Worm (Caenorhabditis elegans): ENCODE measurements around the gene cyp-13A10.

Gene cyp-13A10

DNA sequence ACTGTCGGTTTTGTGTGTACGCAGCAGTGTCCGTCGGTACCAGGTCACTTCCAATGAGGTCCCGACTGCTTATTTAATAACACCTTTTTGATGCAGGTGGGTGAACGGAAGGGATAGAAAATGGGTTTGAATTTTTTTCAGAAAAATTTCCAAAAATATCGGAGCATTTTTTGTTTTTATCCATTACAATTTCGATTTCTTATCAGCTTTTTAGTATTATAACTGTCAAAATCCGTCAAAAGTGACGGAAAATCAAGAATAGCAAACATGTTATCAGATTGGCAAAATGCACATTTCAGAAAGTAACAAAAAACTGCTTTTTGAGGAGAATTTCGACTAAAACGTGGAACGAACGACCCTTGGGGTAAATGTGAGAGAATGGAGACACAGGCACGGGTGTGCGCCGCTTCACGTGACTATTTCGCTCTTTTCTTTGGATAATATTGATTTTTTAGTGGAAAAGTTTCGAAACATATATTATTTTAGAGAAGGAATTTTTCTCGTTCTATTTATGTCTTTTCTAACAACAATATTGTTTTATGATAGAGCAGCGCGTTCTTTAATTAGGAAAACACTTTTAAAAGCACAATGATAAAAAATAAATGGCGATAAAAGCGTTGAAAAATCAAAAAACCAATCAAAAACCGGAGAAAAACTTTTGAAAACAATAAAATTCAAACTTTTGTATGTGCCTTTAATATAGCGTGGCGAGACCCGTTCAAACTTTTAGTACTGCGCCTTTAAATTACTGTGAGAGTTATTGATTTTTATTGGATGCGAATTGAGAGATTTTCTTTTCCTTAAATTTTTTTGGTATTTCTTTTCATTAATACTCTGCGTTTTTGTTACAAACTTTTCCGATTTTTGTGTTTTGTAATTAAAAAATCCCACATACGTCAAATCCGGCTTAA, 15.5 kb downstream of the cyp-13A10 start, which contains the start of gene sqv-8 (continued):
- TF ChIP-seq ztf-6 (GFP tag; IDR thresholded peaks at IDR 0.05), result no peak
- no peak for TF ChIP-seq Y95B8A.8 (GFP tag; IDR thresholded peaks at IDR 0.05)
- peak; percentile 62; the same call in 1 of the 2 replicates for TF ChIP-seq D2030.7 (GFP tag; IDR thresholded peaks at IDR 0.05)
- peak; percentile 70 for TF ChIP-seq snpc-1.3 (tag; optimal IDR thresholded peaks at IDR 0.05; ENCODE audit: insufficient read depth)
- no peak for TF ChIP-seq B0336.3 (GFP tag; IDR thresholded peaks at IDR 0.05)
- peak; percentile 94 for TF ChIP-seq F33H1.4 (GFP tag; IDR thresholded peaks at IDR 0.05)
- peak; percentile 11 for TF ChIP-seq F49E8.2 (tag; optimal IDR thresholded peaks at IDR 0.05; ENCODE audit: insufficient read depth)
- no peak for TF ChIP-seq die-1 (tag; optimal IDR thresholded peaks at IDR 0.05)
- TF ChIP-seq cebp-1 (GFP tag; IDR thresholded peaks at IDR 0.05), result no peak
- TF ChIP-seq cebp-1 (tag; optimal IDR thresholded peaks at IDR 0.05), result peak; percentile 77
- peak; percentile 37 to 43 for TF ChIP-seq let-607 (tag; optimal IDR thresholded peaks at IDR 0.05)

ce11 chrII:9646122-9646555, 16.5 kb downstream of the cyp-13A10 start:
- TF ChIP-seq ceh-79 (tag; optimal IDR thresholded peaks at IDR 0.05), result no peak
- no peak for TF ChIP-seq T07F8.4 (tag; optimal IDR thresholded peaks at IDR 0.05)
- no peak for TF ChIP-seq nhr-120 (GFP tag; IDR thresholded peaks at IDR 0.05)
- no peak for TF ChIP-seq hlh-26 (GFP tag; conservative IDR thresholded peaks at IDR 0.05)
- TF ChIP-seq mes-4 (tag; optimal IDR thresholded peaks at IDR 0.05), result no peak
- TF ChIP-seq lag-1 (GFP tag; IDR thresholded peaks at IDR 0.05), result no peak
- TF ChIP-seq dox-1 (GFP tag; IDR thresholded peaks at IDR 0.05), result peak; percentile 58; the same call in 1 of the 2 replicates
- TF ChIP-seq him-1 (tag; optimal IDR thresholded peaks at IDR 0.05), result no peak
- TF ChIP-seq F33H1.4 (GFP tag; IDR thresholded peaks at IDR 0.05), result no peak
- no peak for TF ChIP-seq mel-28 (tag; optimal IDR thresholded peaks at IDR 0.05; ENCODE audit: borderline replicate concordance)
- TF ChIP-seq aptf-3 (GFP tag; IDR thresholded peaks at IDR 0.05), result no peak
- peak; percentile 65; the same call in 1 of the 2 replicates for TF ChIP-seq rcor-1 (GFP tag; IDR thresholded peaks at IDR 0.05)
- TF ChIP-seq lsl-1 (GFP tag; optimal IDR thresholded peaks at IDR 0.05), result no peak
- peak; percentile 37 for TF ChIP-seq lin-54 (GFP tag; optimal IDR thresholded peaks at IDR 0.05)
- no peak for TF ChIP-seq ztf-3 (GFP tag; optimal IDR thresholded peaks at IDR 0.05)
- TF ChIP-seq F39B2.1 (GFP tag; IDR thresholded peaks at IDR 0.05), result no peak
- TF ChIP-seq F55B11.4 (tag; optimal IDR thresholded peaks at IDR 0.05; ENCODE audit: borderline replicate concordance, insufficient read depth), result no peak
- TF ChIP-seq egl-18 (GFP tag; IDR thresholded peaks at IDR 0.05), result no peak
- TF ChIP-seq hmg-20 (GFP tag; IDR thresholded peaks at IDR 0.05), result no peak
- TF ChIP-seq dpff-1 (tag; optimal IDR thresholded peaks at IDR 0.05), result no peak
- no peak for TF ChIP-seq nhr-179 (tag; optimal IDR thresholded peaks at IDR 0.05)
- TF ChIP-seq C06A6.2 (GFP tag; conservative IDR thresholded peaks at IDR 0.05), result no peak
- TF ChIP-seq hmg-1.2 (GFP tag; IDR thresholded peaks at IDR 0.05), result peak; percentile 78
- no peak for TF ChIP-seq ztf-28 (GFP tag; IDR thresholded peaks at IDR 0.05)
- no peak for TF ChIP-seq F10E7.11 (tag; optimal IDR thresholded peaks at IDR 0.05)
- peak; percentile 21; the same call in 1 of the 2 replicates for TF ChIP-seq pbrm-1 (GFP tag; IDR thresholded peaks at IDR 0.05)
- no peak for TF ChIP-seq F49E8.2 (tag; optimal IDR thresholded peaks at IDR 0.05; ENCODE audit: insufficient read depth)
- no peak for TF ChIP-seq unc-130 (GFP tag; optimal IDR thresholded peaks at IDR 0.05)
- no peak for TF ChIP-seq ceh-91 (GFP tag; IDR thresholded peaks at IDR 0.05)
- TF ChIP-seq unc-62 (GFP tag; optimal IDR thresholded peaks at IDR 0.05), result peak; percentile 7
- TF ChIP-seq let-607 (tag; optimal IDR thresholded peaks at IDR 0.05), result no peak
- no peak for TF ChIP-seq atf-7 (tag; optimal IDR thresholded peaks at IDR 0.05)
- TF ChIP-seq sdz-38 (tag; optimal IDR thresholded peaks at IDR 0.05), result no peak
- TF ChIP-seq Y67H2A.10 (GFP tag; conservative IDR thresholded peaks at IDR 0.05), result no peak
- no peak for TF ChIP-seq nhr-90 (tag; optimal IDR thresholded peaks at IDR 0.05)
- TF ChIP-seq mxl-1 (tag; optimal IDR thresholded peaks at IDR 0.05), result no peak
- no peak for TF ChIP-seq madf-10 (tag; optimal IDR thresholded peaks at IDR 0.05)
- TF ChIP-seq Y56A3A.18 (GFP tag; IDR thresholded peaks at IDR 0.05), result no peak

All from whole organism, young adult.